Worm (Caenorhabditis elegans) whole organism, L3 larva: ENCODE results near the gene F55C5.17.
A peak's percentile ranks its signal among the peaks of the same experiment; 100 is the strongest.

Experiments used
- ZK546.5 ChIP-seq: sonication (generic microtip); optimal IDR thresholded peaks from 2 replicates; lab custom pipeline; 2017; ENCODE audit warnings: missing biosample characterization, missing genetic modification characterization
- aly-2 ChIP-seq: fragments of 150-350 bp; optimal IDR thresholded peaks from 2 replicates; lab custom pipeline; 2014; ENCODE audit warnings: missing biosample characterization, missing genetic modification characterization
- ceh-16 ChIP-seq: sonication (generic microtip); optimal IDR thresholded peaks from 2 replicates; lab custom pipeline; 2017; ENCODE audit warnings: missing biosample characterization, missing genetic modification characterization
- ceh-9 ChIP-seq: sonication (generic microtip); optimal IDR thresholded peaks from 2 replicates; lab custom pipeline; 2018; ENCODE audit warnings: missing biosample characterization, missing genetic modification characterization
- daf-12 ChIP-seq: fragments of 150-350 bp; optimal IDR thresholded peaks from 2 replicates; lab custom pipeline; 2014; ENCODE audit warnings: missing biosample characterization, missing genetic modification reagents, missing genetic modification characterization
- egl-27 ChIP-seq: sonication (generic microtip); optimal IDR thresholded peaks from 4 replicates; lab custom pipeline; 2017; ENCODE audit warnings: missing biosample characterization, missing genetic modification reagents, missing genetic modification characterization
- egl-5 ChIP-seq: fragments of 150-350 bp; optimal IDR thresholded peaks from 2 replicates; lab custom pipeline; 2017; ENCODE audit warnings: missing biosample characterization, missing genetic modification reagents, missing genetic modification characterization, inconsistent platforms
- elt-1 ChIP-seq: fragments of 150-350 bp; optimal IDR thresholded peaks from 2 replicates; lab custom pipeline; 2014; ENCODE audit warnings: missing biosample characterization, missing genetic modification characterization
- elt-2 ChIP-seq: sonication (generic microtip); optimal IDR thresholded peaks from 2 replicates; lab custom pipeline; 2016; ENCODE audit warnings: missing genetic modification reagents, mild to moderate bottlenecking, missing genetic modification characterization, missing compliant biosample characterization
- elt-3 ChIP-seq, 3 experiments: fragments of 150-350 bp in 1 of 3; sonication (generic microtip) in 2 of 3; optimal IDR thresholded peaks; 2 replicates in 2 of 3; 4 replicates in 1 of 3; lab custom pipeline; 2014 to 2017; ENCODE audit warnings: missing biosample characterization in 3 of 3, missing genetic modification characterization in 3 of 3
- eor-1 ChIP-seq, 2 experiments: fragments of 150-350 bp; optimal IDR thresholded peaks; 2 replicates each; lab custom pipeline; 2014 to 2018; ENCODE audit warnings: missing biosample characterization in 2 of 2, missing genetic modification characterization in 2 of 2
- fkh-10 ChIP-seq: sonication (generic microtip); optimal IDR thresholded peaks from 2 replicates; lab custom pipeline; 2017; ENCODE audit warnings: missing biosample characterization, missing genetic modification reagents, missing genetic modification characterization
- fkh-2 ChIP-seq: fragments of 150-350 bp; optimal IDR thresholded peaks from 2 replicates; lab custom pipeline; 2014; ENCODE audit warnings: missing biosample characterization, missing genetic modification reagents, missing genetic modification characterization
- fos-1 ChIP-seq: fragments of 150-350 bp; optimal IDR thresholded peaks from 2 replicates; lab custom pipeline; 2014; ENCODE audit warnings: missing biosample characterization, missing genetic modification characterization
- hmg-11 ChIP-seq: sonication (generic microtip); optimal IDR thresholded peaks from 2 replicates; lab custom pipeline; 2016; ENCODE audit warnings: missing genetic modification characterization, missing compliant biosample characterization
- lin-39 ChIP-seq: fragments of 150-350 bp; optimal IDR thresholded peaks from 2 replicates; lab custom pipeline; 2018; ENCODE audit warnings: missing biosample characterization, missing genetic modification reagents, missing genetic modification characterization
- lsy-12 ChIP-seq: sonication (generic microtip); optimal IDR thresholded peaks from 2 replicates; lab custom pipeline; 2016; ENCODE audit warnings: mild to moderate bottlenecking, missing genetic modification characterization, missing compliant biosample characterization
- mdl-1 ChIP-seq: fragments of 150-350 bp; optimal IDR thresholded peaks from 2 replicates; lab custom pipeline; 2014; ENCODE audit warnings: missing biosample characterization, missing genetic modification characterization
- nfya-1 ChIP-seq: sonication (generic microtip); optimal IDR thresholded peaks from 2 replicates; lab custom pipeline; 2017; ENCODE audit warnings: missing genetic modification characterization, mild to moderate bottlenecking, missing compliant biosample characterization, antibody characterized with exemption, moderate library complexity; ENCODE audit not compliant: insufficient read depth
- nhr-12 ChIP-seq: fragments of 150-350 bp; optimal IDR thresholded peaks from 2 replicates; lab custom pipeline; 2014; ENCODE audit warnings: missing biosample characterization, missing genetic modification characterization
- nhr-23 ChIP-seq: fragments of 150-350 bp; optimal IDR thresholded peaks from 2 replicates; lab custom pipeline; 2014; ENCODE audit warnings: missing biosample characterization, missing genetic modification reagents, missing genetic modification characterization
- nhr-43 ChIP-seq: sonication (generic microtip); optimal IDR thresholded peaks from 2 replicates; lab custom pipeline; 2016; ENCODE audit warnings: mild to moderate bottlenecking, missing genetic modification characterization, missing compliant biosample characterization; ENCODE audit not compliant: poor library complexity, severe bottlenecking
- nhr-67 ChIP-seq: fragments of 150-350 bp; optimal IDR thresholded peaks from 2 replicates; lab custom pipeline; 2014; ENCODE audit warnings: missing biosample characterization, missing genetic modification characterization
- nhr-77 ChIP-seq: fragments of 150-350 bp; optimal IDR thresholded peaks from 2 replicates; lab custom pipeline; 2014; ENCODE audit warnings: missing biosample characterization, missing genetic modification characterization
- sea-2 ChIP-seq: fragments of 150-350 bp; sonication (generic microtip); optimal IDR thresholded peaks from 4 replicates; lab custom pipeline; 2014; ENCODE audit warnings: missing biosample characterization, missing genetic modification reagents, missing genetic modification characterization
- unc-39 ChIP-seq: sonication (generic microtip); optimal IDR thresholded peaks from 4 replicates; lab custom pipeline; 2017; ENCODE audit warnings: missing biosample characterization, missing genetic modification characterization
- unc-62 ChIP-seq: fragments of 150-350 bp; sonication (generic microtip); optimal IDR thresholded peaks from 4 replicates; lab custom pipeline; 2014; ENCODE audit warnings: missing biosample characterization, missing genetic modification reagents, missing genetic modification characterization
- zag-1 ChIP-seq: fragments of 150-350 bp; optimal IDR thresholded peaks from 2 replicates; lab custom pipeline; 2014; ENCODE audit warnings: missing biosample characterization, missing genetic modification characterization

Gene F55C5.17

ce11 chrV:12320274-12320839 is 18.0 kb downstream of the F55C5.17 start:
- TF ChIP-seq sea-2 (GFP tag; lab: Kevin White, UChicago) (no peak), fkh-2 (tag; lab: Kevin White, UChicago) (no peak), lsy-12 (tag; lab: Kevin White, UChicago) (peak; percentile 29), nhr-43 (peak; percentile 59), zag-1 (tag; lab: Kevin White, UChicago) (no peak)
- TF ChIP-seq, all 47 proteins: peak for 2

ce11 chrV:12326638-12327037 is 24.3 kb downstream of the F55C5.17 start:
- peak; percentile 22 for TF ChIP-seq nfya-1 (tag; lab: Kevin White, UChicago)
- TF ChIP-seq daf-12 (tag; lab: Kevin White, UChicago) = no peak
- TF ChIP-seq unc-39 = no peak
- TF ChIP-seq unc-62 (GFP tag; lab: Kevin White, UChicago) = no peak
- TF ChIP-seq hmg-11 (tag; lab: Kevin White, UChicago) = peak; percentile 3
- TF ChIP-seq nhr-12 (tag; lab: Kevin White, UChicago) = no peak
- peak; percentile 56 for TF ChIP-seq lin-39 (tag; lab: Kevin White, UChicago)

ce11 chrV:12329173-12329572 is 26.8 kb downstream of the F55C5.17 start:
- TF ChIP-seq egl-27 (tag; lab: Kevin White, UChicago) = no peak
- no peak for TF ChIP-seq fos-1 (tag; lab: Kevin White, UChicago)
- peak; percentile 57 for TF ChIP-seq elt-1 (tag; lab: Kevin White, UChicago)

ce11 chrV:12331820-12332219 is 29.5 kb downstream of the F55C5.17 start:
- no peak for TF ChIP-seq ceh-16 (tag; lab: Kevin White, UChicago)
- TF ChIP-seq lin-39 (tag; lab: Kevin White, UChicago) = peak; percentile 43
- TF ChIP-seq elt-2 (tag; lab: Kevin White, UChicago) = peak; percentile 11
- TF ChIP-seq egl-27 (tag; lab: Kevin White, UChicago) = no peak
- TF ChIP-seq lsy-12 (tag; lab: Kevin White, UChicago) = peak; percentile 38
- TF ChIP-seq nhr-77 (tag; lab: Kevin White, UChicago) = no peak
- TF ChIP-seq aly-2 (tag; lab: Kevin White, UChicago) = no peak
- TF ChIP-seq fkh-10 = no peak
- TF ChIP-seq nfya-1 (tag; lab: Kevin White, UChicago) = peak; percentile 32
- no peak for TF ChIP-seq ZK546.5 (tag; lab: Kevin White, UChicago)
- no peak for TF ChIP-seq elt-3 (tag; optimal IDR thresholded peaks at IDR 0.05; lab: Kevin White, UChicago)
- TF ChIP-seq nhr-12 (tag; lab: Kevin White, UChicago) = no peak
- no peak for TF ChIP-seq zag-1 (tag; lab: Kevin White, UChicago)
- TF ChIP-seq ceh-9 (tag; lab: Kevin White, UChicago) = no peak
- TF ChIP-seq hmg-11 (tag; lab: Kevin White, UChicago) = peak; percentile 61
- TF ChIP-seq eor-1 (tag; optimal IDR thresholded peaks at IDR 0.05; lab: Kevin White, UChicago) = no peak
- TF ChIP-seq, all 47 proteins: peak for 5

- TF ChIP-seq unc-62 (GFP tag; lab: Kevin White, UChicago) (no peak), hmg-11 (tag; lab: Kevin White, UChicago) (no peak), egl-5 (tag; lab: Kevin White, UChicago) (peak; percentile 78)
Observed at ce11 chrV:12334387-12334786, 32.0 kb downstream of the F55C5.17 start.

ce11 chrV:12337894-12338293 is 35.6 kb downstream of the F55C5.17 start, which contains the start of gene twk-13:
twk-13 (minus strand) TSS chrV:12337994.
- TF ChIP-seq nhr-67 (tag; lab: Kevin White, UChicago) (no peak), fos-1 (tag; lab: Kevin White, UChicago) (no peak), elt-1 (tag; lab: Kevin White, UChicago) (no peak), mdl-1 (tag; lab: Kevin White, UChicago) (no peak), unc-39 (no peak), ZK546.5 (tag; lab: Kevin White, UChicago) (no peak), ceh-9 (tag; lab: Kevin White, UChicago) (no peak), nhr-23 (tag; lab: Kevin White, UChicago) (no peak)
